Worm (Caenorhabditis elegans) whole organism, L2 larva: ENCODE results near the gene dmsr-1.

Source experiments
- alr-1 ChIP-seq: fragments of 150-350 bp; optimal IDR thresholded peaks from 2 replicates; lab custom pipeline; 2014; ENCODE audit warnings: missing biosample characterization, missing genetic modification characterization
- nhr-12 ChIP-seq: fragments of 150-350 bp; optimal IDR thresholded peaks from 2 replicates; lab custom pipeline; 2014; ENCODE audit warnings: missing biosample characterization, missing genetic modification characterization
- nhr-6 ChIP-seq: fragments of 150-350 bp; optimal IDR thresholded peaks from 2 replicates; lab custom pipeline; 2014; ENCODE audit warnings: missing biosample characterization, missing genetic modification characterization
- unc-62 ChIP-seq: fragments of 150-350 bp; optimal IDR thresholded peaks from 2 replicates; lab custom pipeline; 2014; ENCODE audit warnings: missing biosample characterization, missing genetic modification reagents, missing genetic modification characterization

ce11 chrV:11428728-11429127, 9.8 kb upstream of the dmsr-1 start:
- TF ChIP-seq alr-1 (tag; lab: Kevin White, UChicago) (no peak), unc-62 (GFP tag; lab: Kevin White, UChicago) (no peak), nhr-12 (no peak), nhr-6 (tag; lab: Kevin White, UChicago) (no peak)
